Worm (Caenorhabditis elegans) whole organism, young adult: ENCODE measurements around the gene spp-8.

Source experiments
- C06A6.2 ChIP-seq: fragments of 200-800 bp; sonication (Bioruptor generic); conservative IDR thresholded peaks from 2 replicates; pipeline ENCODE4 v1.3.6; 2022; ENCODE audit warnings: missing genetic modification characterization, missing compliant biosample characterization
- C17E4.6 ChIP-seq: fragments of 200-800 bp; sonication (Bioruptor generic); IDR thresholded peaks from 2 replicates; pipeline ENCODE4 v1.3.6; 2022; ENCODE audit warnings: missing genetic modification reagents, missing genetic modification characterization, missing compliant biosample characterization
- F39B2.1 ChIP-seq: fragments of 200-800 bp; sonication (Bioruptor generic); IDR thresholded peaks from 2 replicates; pipeline ENCODE4 v1.3.6; 2022; ENCODE audit warnings: missing genetic modification reagents, missing genetic modification characterization, missing compliant biosample characterization
- F49E8.2 ChIP-seq: sonication (generic microtip); optimal IDR thresholded peaks from 3 replicates; lab custom pipeline; 2017; ENCODE audit warnings: missing genetic modification characterization, mild to moderate bottlenecking, missing compliant biosample characterization, antibody characterized with exemption, moderate library complexity; ENCODE audit not compliant: insufficient read depth
- K12H6.12 ChIP-seq: fragments of 200-800 bp; sonication (Bioruptor generic); optimal IDR thresholded peaks from 2 replicates; lab custom pipeline; 2018; ENCODE audit warnings: mild to moderate bottlenecking, missing genetic modification characterization, missing compliant biosample characterization
- T07F8.4 ChIP-seq: sonication (generic microtip); optimal IDR thresholded peaks from 2 replicates; lab custom pipeline; 2016; ENCODE audit warnings: mild to moderate bottlenecking, missing genetic modification characterization, moderate library complexity, missing compliant biosample characterization
- Y56A3A.18 ChIP-seq: fragments of 200-800 bp; sonication (Bioruptor generic); IDR thresholded peaks from 2 replicates; pipeline ENCODE4 v1.3.6; 2022; ENCODE audit warnings: missing genetic modification reagents, missing genetic modification characterization, missing compliant biosample characterization
- akir-1 ChIP-seq: fragments of 200-800 bp; sonication (Bioruptor generic); optimal IDR thresholded peaks from 2 replicates; lab custom pipeline; 2018; ENCODE audit warnings: mild to moderate bottlenecking, missing genetic modification characterization, moderate library complexity, missing compliant biosample characterization
- attf-3 ChIP-seq: fragments of 200-800 bp; sonication (Bioruptor generic); conservative IDR thresholded peaks from 2 replicates; pipeline ENCODE4 v1.3.6; 2022; ENCODE audit warnings: missing genetic modification reagents, missing genetic modification characterization, missing compliant biosample characterization
- attf-6 ChIP-seq: fragments of 200-800 bp; sonication (Bioruptor generic); IDR thresholded peaks from 2 replicates; pipeline ENCODE4 v1.3.6; 2022; ENCODE audit warnings: missing genetic modification reagents, missing genetic modification characterization, missing compliant biosample characterization
- ceh-100 ChIP-seq: fragments of 200-800 bp; sonication (Bioruptor generic); IDR thresholded peaks from 2 replicates; pipeline ENCODE4 v1.3.6; 2022; ENCODE audit warnings: missing genetic modification reagents, missing genetic modification characterization, missing compliant biosample characterization
- ceh-58 ChIP-seq: fragments of 200-800 bp; sonication (Bioruptor generic); IDR thresholded peaks from 2 replicates; pipeline ENCODE4 v1.3.6; 2022; ENCODE audit warnings: missing genetic modification characterization, missing compliant biosample characterization
- dox-1 ChIP-seq: fragments of 200-800 bp; sonication (Bioruptor generic); IDR thresholded peaks from 2 replicates; pipeline ENCODE4 v1.3.6; 2022; ENCODE audit warnings: missing genetic modification reagents, missing genetic modification characterization, missing compliant biosample characterization
- efl-1 ChIP-seq: fragments of 150-350 bp; optimal IDR thresholded peaks from 2 replicates; lab custom pipeline; 2014; ENCODE audit warnings: missing biosample characterization, missing genetic modification reagents, missing genetic modification characterization
- egl-44 ChIP-seq: fragments of 200-800 bp; sonication (Bioruptor generic); IDR thresholded peaks from 2 replicates; pipeline ENCODE4 v1.3.6; 2022; ENCODE audit warnings: missing genetic modification reagents, missing genetic modification characterization, missing compliant biosample characterization
- ekl-4 ChIP-seq: fragments of 200-800 bp; sonication (Bioruptor generic); IDR thresholded peaks from 2 replicates; pipeline ENCODE4 v1.3.6; 2022; ENCODE audit warnings: missing genetic modification reagents, missing genetic modification characterization, missing compliant biosample characterization
- ets-4 ChIP-seq: fragments of 200-800 bp; sonication (Bioruptor generic); optimal IDR thresholded peaks from 2 replicates; lab custom pipeline; 2018; ENCODE audit warnings: mild to moderate bottlenecking, missing genetic modification characterization, missing compliant biosample characterization
- gei-17 ChIP-seq: fragments of 200-800 bp; sonication (Bioruptor generic); optimal IDR thresholded peaks from 2 replicates; lab custom pipeline; 2018; ENCODE audit warnings: mild to moderate bottlenecking, missing genetic modification characterization, missing compliant biosample characterization
- him-1 ChIP-seq: sonication (generic microtip); optimal IDR thresholded peaks from 2 replicates; lab custom pipeline; 2016; ENCODE audit warnings: missing genotype, missing genetic modification reagents, missing genetic modification characterization, missing compliant biosample characterization
- hlh-26 ChIP-seq: fragments of 200-800 bp; sonication (Bioruptor generic); conservative IDR thresholded peaks from 2 replicates; pipeline ENCODE4 v1.3.6; 2022; ENCODE audit warnings: missing genetic modification reagents, missing genetic modification characterization, missing compliant biosample characterization
- hmg-1.2 ChIP-seq: fragments of 200-800 bp; sonication (Bioruptor generic); IDR thresholded peaks from 2 replicates; pipeline ENCODE4 v1.3.6; 2022; ENCODE audit warnings: missing genetic modification reagents, missing genetic modification characterization, missing compliant biosample characterization
- hmg-20 ChIP-seq: fragments of 200-800 bp; sonication (Bioruptor generic); IDR thresholded peaks from 2 replicates; pipeline ENCODE4 v1.3.6; 2022; ENCODE audit warnings: missing genetic modification reagents, missing genetic modification characterization, missing compliant biosample characterization
- let-526 ChIP-seq: fragments of 200-800 bp; sonication (Bioruptor generic); IDR thresholded peaks from 2 replicates; pipeline ENCODE4 v1.3.6; 2022; ENCODE audit warnings: missing genetic modification reagents, missing genetic modification characterization, missing compliant biosample characterization
- lin-26 ChIP-seq: fragments of 200-800 bp; sonication (Bioruptor generic); IDR thresholded peaks from 2 replicates; pipeline ENCODE4 v1.3.6; 2022; ENCODE audit warnings: missing genetic modification reagents, missing genetic modification characterization, missing compliant biosample characterization
- lsy-27 ChIP-seq: sonication (generic microtip); optimal IDR thresholded peaks from 2 replicates; lab custom pipeline; 2017; ENCODE audit warnings: missing genetic modification characterization, mild to moderate bottlenecking, missing compliant biosample characterization, antibody characterized with exemption, missing genotype, borderline replicate concordance; ENCODE audit not compliant: insufficient read depth
- madf-3 ChIP-seq: fragments of 200-800 bp; sonication (Bioruptor generic); IDR thresholded peaks from 2 replicates; pipeline ENCODE4 v1.3.6; 2022; ENCODE audit warnings: missing genetic modification reagents, missing genetic modification characterization, missing compliant biosample characterization
- madf-6 ChIP-seq: fragments of 200-800 bp; sonication (Bioruptor generic); IDR thresholded peaks from 2 replicates; pipeline ENCODE4 v1.3.6; 2022; ENCODE audit warnings: missing genetic modification reagents, missing genetic modification characterization, missing compliant biosample characterization
- nfya-1 ChIP-seq: sonication (generic microtip); optimal IDR thresholded peaks from 2 replicates; lab custom pipeline; 2017; ENCODE audit warnings: antibody characterized with exemption, missing compliant biosample characterization, missing genetic modification characterization, borderline replicate concordance; ENCODE audit not compliant: insufficient read depth
- nhr-80 ChIP-seq: sonication (generic microtip); optimal IDR thresholded peaks from 2 replicates; lab custom pipeline; 2016; ENCODE audit warnings: missing genetic modification characterization, missing compliant biosample characterization
- pbrm-1 ChIP-seq: fragments of 200-800 bp; sonication (Bioruptor generic); IDR thresholded peaks from 2 replicates; pipeline ENCODE4 v1.3.6; 2022; ENCODE audit warnings: missing genetic modification reagents, missing genetic modification characterization, missing compliant biosample characterization
- snpc-1.1 ChIP-seq: sonication (generic microtip); optimal IDR thresholded peaks from 2 replicates; lab custom pipeline; 2017; ENCODE audit warnings: missing genetic modification characterization, mild to moderate bottlenecking, missing compliant biosample characterization, antibody characterized with exemption, moderate library complexity, missing genotype, missing genetic modification reagents; ENCODE audit not compliant: insufficient read depth
- snpc-4 ChIP-seq, 5 experiments: fragments of 150-350 bp in 1 of 5; sonication (generic microtip) in 4 of 5; optimal IDR thresholded peaks; 2 replicates each; lab custom pipeline; 2014 to 2018; ENCODE audit warnings: missing genetic modification characterization in 5 of 5, missing biosample characterization in 3 of 5, antibody characterized with exemption in 2 of 5, mild to moderate bottlenecking in 2 of 5, missing compliant biosample characterization in 2 of 5, missing genotype in 2 of 5, moderate library complexity in 2 of 5, missing genetic modification reagents in 1 of 5
- tbp1 ChIP-seq: fragments of 200-800 bp; sonication (Bioruptor generic); optimal IDR thresholded peaks from 2 replicates; lab custom pipeline; 2018; ENCODE audit warnings: mild to moderate bottlenecking, missing genetic modification characterization, missing compliant biosample characterization
- unc-130 ChIP-seq: sonication (generic microtip); optimal IDR thresholded peaks from 2 replicates; lab custom pipeline; 2016; ENCODE audit warnings: missing genetic modification reagents, missing genetic modification characterization, missing compliant biosample characterization
- unc-62 ChIP-seq: fragments of 150-350 bp; optimal IDR thresholded peaks from 2 replicates; lab custom pipeline; 2014; ENCODE audit warnings: missing biosample characterization, missing genetic modification reagents, missing genetic modification characterization
- zfh-2 ChIP-seq: fragments of 200-800 bp; sonication (Bioruptor generic); conservative IDR thresholded peaks from 2 replicates; pipeline ENCODE4 v1.3.6; 2022; ENCODE audit warnings: missing genetic modification reagents, missing genetic modification characterization, missing compliant biosample characterization
- ztf-25 ChIP-seq: fragments of 200-800 bp; sonication (Bioruptor generic); IDR thresholded peaks from 2 replicates; pipeline ENCODE4 v1.3.6; 2022; ENCODE audit warnings: missing genetic modification reagents, missing genetic modification characterization, missing compliant biosample characterization

The spp-8 gene

DNA sequence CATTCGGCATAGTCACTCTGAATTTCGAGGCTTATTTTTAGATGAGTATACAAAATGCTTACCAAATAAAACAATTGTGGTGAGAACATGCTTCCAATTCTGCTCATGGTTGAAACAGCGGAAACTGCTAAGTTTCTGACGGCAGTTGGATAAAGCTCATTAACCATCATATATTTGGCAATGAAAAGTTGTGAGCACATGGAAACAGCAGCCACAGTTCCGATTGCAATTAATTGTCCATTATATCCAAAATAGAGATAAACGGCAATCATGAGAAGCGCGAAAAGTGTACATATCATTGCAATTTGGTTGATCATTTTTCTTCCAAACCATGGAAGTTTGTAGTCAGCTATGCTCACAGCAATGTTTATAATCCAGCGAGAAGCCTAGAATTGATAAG lies 20.3 kb upstream of the spp-8 start:
- TF ChIP-seq F49E8.2 (tag; lab: Kevin White, UChicago): no peak
- TF ChIP-seq madf-6 (GFP tag; lab: Robert Waterston, UW): no peak
- TF ChIP-seq F39B2.1 (GFP tag; lab: Robert Waterston, UW): no peak
- no peak for TF ChIP-seq hmg-20
- TF ChIP-seq lin-26 (GFP tag; lab: Robert Waterston, UW): no peak
- TF ChIP-seq nhr-80 (tag; lab: Kevin White, UChicago): no peak
- TF ChIP-seq ets-4 (GFP tag; lab: Kevin White, UChicago): no peak
- no peak for TF ChIP-seq hlh-26 (GFP tag; lab: Robert Waterston, UW)
- TF ChIP-seq zfh-2: no peak
- no peak for TF ChIP-seq ztf-25 (GFP tag; lab: Robert Waterston, UW)
- no peak for TF ChIP-seq attf-6
- TF ChIP-seq efl-1 (GFP tag; lab: Kevin White, UChicago): no peak
- TF ChIP-seq madf-3 (GFP tag; lab: Robert Waterston, UW): no peak
- no peak for TF ChIP-seq C06A6.2 (GFP tag; lab: Robert Waterston, UW)
- no peak for TF ChIP-seq nfya-1 (tag; lab: Kevin White, UChicago)
- no peak for TF ChIP-seq K12H6.12 (tag; lab: Kevin White, UChicago)
- no peak for TF ChIP-seq attf-3
- TF ChIP-seq T07F8.4 (tag; lab: Kevin White, UChicago): no peak
- TF ChIP-seq pbrm-1 (GFP tag; lab: Robert Waterston, UW): no peak

DNA sequence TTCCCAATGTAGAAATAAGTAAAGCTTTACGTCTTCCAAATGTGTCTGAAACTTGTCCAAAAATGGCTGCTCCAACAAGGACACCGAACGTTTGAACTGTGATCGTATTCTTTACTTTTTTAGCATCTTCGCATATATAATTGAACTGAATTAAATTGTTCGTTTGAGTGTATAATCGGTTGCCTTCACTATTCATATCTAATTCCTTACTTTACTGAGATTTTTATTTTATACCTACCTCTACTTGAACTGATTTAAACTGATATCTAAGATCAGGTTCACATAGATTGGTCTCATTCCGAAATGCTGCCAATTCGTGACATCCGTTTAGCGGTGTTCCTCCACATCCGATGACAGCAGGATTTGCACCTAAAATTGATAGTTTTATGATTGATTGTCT lies 19.1 kb upstream of the spp-8 start:
- TF ChIP-seq ceh-58 (GFP tag; lab: Robert Waterston, UW) (no peak), attf-3 (no peak), egl-44 (GFP tag; lab: Robert Waterston, UW) (no peak), akir-1 (GFP tag; lab: Kevin White, UChicago) (no peak)

DNA sequence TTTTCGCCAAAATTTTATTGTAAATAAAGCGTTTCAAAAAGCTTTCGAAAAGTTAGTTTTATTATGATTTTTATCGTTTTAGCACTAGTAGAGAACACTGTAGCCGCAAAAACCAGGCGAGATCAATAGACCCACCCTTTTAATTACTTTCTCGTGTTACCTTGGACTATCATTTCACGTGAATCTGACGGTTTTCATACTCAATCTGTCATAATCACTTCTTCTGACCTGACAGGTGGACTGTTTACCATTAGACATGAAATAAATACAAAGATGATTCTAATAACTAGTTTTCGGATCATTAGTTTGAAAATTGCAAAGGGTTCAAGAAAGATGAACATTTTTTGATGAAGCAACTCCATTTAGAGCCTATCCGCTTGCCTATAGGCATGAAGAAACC lies 18.4 kb upstream of the spp-8 start:
- TF ChIP-seq unc-62 (peak; percentile 43), unc-130 (GFP tag; lab: Kevin White, UChicago) (no peak), dox-1 (no peak)

DNA sequence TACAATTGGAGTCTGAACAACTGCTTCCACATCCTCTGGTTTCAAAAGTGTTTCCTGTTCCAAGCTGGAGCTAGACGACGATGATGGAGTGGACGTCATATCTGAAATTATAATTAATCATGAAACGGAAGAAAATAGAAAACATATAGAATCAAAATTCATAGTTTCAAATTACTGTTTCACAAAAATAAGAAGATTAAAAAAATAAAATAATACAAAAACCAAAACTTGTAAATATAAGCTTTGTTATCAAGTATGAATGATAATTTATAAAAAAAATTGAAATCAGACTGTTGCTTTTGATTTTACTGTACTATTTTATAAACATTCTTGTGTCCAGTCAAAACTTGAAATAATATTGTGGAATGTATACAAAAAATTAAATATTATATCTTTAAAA lies 17.7 kb upstream of the spp-8 start, which contains the start of gene str-176:
Gene str-176 (minus strand): TSS at position 101 of the 400 bp plus-strand sequence.
- TF ChIP-seq snpc-4 (GFP tag; optimal IDR thresholded peaks at IDR 0.05; lab: Kevin White, UChicago): no peak
- TF ChIP-seq snpc-4 (tag; optimal IDR thresholded peaks at IDR 0.05; lab: Kevin White, UChicago): no peak
- TF ChIP-seq ceh-100: no peak
- TF ChIP-seq hmg-1.2 (GFP tag; lab: Robert Waterston, UW): no peak
- TF ChIP-seq ets-4 (GFP tag; lab: Kevin White, UChicago): no peak
- no peak for TF ChIP-seq gei-17 (GFP tag; lab: Kevin White, UChicago)
- TF ChIP-seq attf-3: no peak
- no peak for TF ChIP-seq Y56A3A.18 (GFP tag; lab: Robert Waterston, UW)
- TF ChIP-seq let-526 (GFP tag; lab: Robert Waterston, UW): no peak
- TF ChIP-seq tbp1 (GFP tag; lab: Kevin White, UChicago): no peak
- TF ChIP-seq him-1: no peak
- TF ChIP-seq ekl-4: no peak
- TF ChIP-seq egl-44 (GFP tag; lab: Robert Waterston, UW): no peak
- TF ChIP-seq snpc-1.1: no peak
- no peak for TF ChIP-seq pbrm-1 (GFP tag; lab: Robert Waterston, UW)
- no peak for TF ChIP-seq C17E4.6
- TF ChIP-seq lsy-27 (tag; lab: Kevin White, UChicago): no peak
